Worm (Caenorhabditis elegans): ENCODE results near the gene Y54G2A.11.

Y54G2A.11 gene

ce11 chrIV:2808154-2808553, 36.6 kb upstream of the Y54G2A.11 start (continued):
- TF ChIP-seq hlh-11 (tag; optimal IDR thresholded peaks at IDR 0.05) (no peak), nhr-76 (tag; optimal IDR thresholded peaks at IDR 0.05) (no peak), T20F7.1 (GFP tag; optimal IDR thresholded peaks at IDR 0.05) (no peak), nhr-25 (tag; optimal IDR thresholded peaks at IDR 0.05; ENCODE audit: borderline replicate concordance, insufficient read depth) (no peak), ztf-11 (tag; optimal IDR thresholded peaks at IDR 0.05) (no peak), dmd-9 (GFP tag; IDR thresholded peaks at IDR 0.05) (0 out of 2 replicates have a peak, but pooled peaks have one; percentile 48)

ce11 chrIV:2805525-2805924, 33.9 kb upstream of the Y54G2A.11 start, which contains the start of gene Y54G2A.45:
Y54G2A.45 (plus strand) TSS chrIV:2805857.
- TF ChIP-seq daf-16 (GFP tag; optimal IDR thresholded peaks at IDR 0.05) (peak; percentile 60 to 78), daf-16 (tag; optimal IDR thresholded peaks at IDR 0.05) (peak; percentile 89), ZK337.2 (GFP tag; IDR thresholded peaks at IDR 0.05) (peak; percentile 51; the same call in 1 of the 2 replicates), D1046.2 (GFP tag; IDR thresholded peaks at IDR 0.05) (peak; percentile 88), fos-1 (tag; optimal IDR thresholded peaks at IDR 0.05) (no peak), ceh-82 (tag; optimal IDR thresholded peaks at IDR 0.05) (no peak), mdt-29 (GFP tag; IDR thresholded peaks at IDR 0.05) (peak; percentile 53; the same call in 1 of the 2 replicates), dmd-8 (GFP tag; IDR thresholded peaks at IDR 0.05) (peak; percentile 77; the same call in 1 of the 2 replicates), zag-1 (tag; optimal IDR thresholded peaks at IDR 0.05) (no peak), F26F4.8 (GFP tag; conservative IDR thresholded peaks at IDR 0.05) (peak; percentile 90), snpc-4 (tag; optimal IDR thresholded peaks at IDR 0.05) (no peak), vab-7 (GFP tag; IDR thresholded peaks at IDR 0.05) (peak; percentile 84), hif-1 (tag; optimal IDR thresholded peaks at IDR 0.05) (peak in 1 of 2 experiments; percentile 57), zip-2 (tag; optimal IDR thresholded peaks at IDR 0.05) (peak; percentile 65), F44E2.7 (GFP tag; IDR thresholded peaks at IDR 0.05) (0 out of 2 replicates have a peak, but pooled peaks have one; percentile 28), pha-4 (GFP tag; IDR thresholded peaks at IDR 0.05) (peak; percentile 80), pha-4 (tag; optimal IDR thresholded peaks at IDR 0.05) (no peak), madf-9 (GFP tag; conservative IDR thresholded peaks at IDR 0.05) (peak; percentile 89), R02D3.7 (tag; optimal IDR thresholded peaks at IDR 0.05) (peak; percentile 2), hlh-11 (tag; optimal IDR thresholded peaks at IDR 0.05) (peak; percentile 85), daf-19 (GFP tag; conservative IDR thresholded peaks at IDR 0.05) (no peak), pqm-1 (tag; optimal IDR thresholded peaks at IDR 0.05) (peak; percentile 90), nhr-41 (GFP tag; IDR thresholded peaks at IDR 0.05) (peak; percentile 52; the same call in 1 of the 2 replicates), zfp-3 (GFP tag; conservative IDR thresholded peaks at IDR 0.05) (no peak), lin-39 (tag; optimal IDR thresholded peaks at IDR 0.05) (no peak), unc-130 (GFP tag; optimal IDR thresholded peaks at IDR 0.05) (peak; percentile 65), unc-62 (GFP tag; optimal IDR thresholded peaks at IDR 0.05 in 1 of 2) (no peak), unc-62 (tag; optimal IDR thresholded peaks at IDR 0.05) (no peak), nhr-77 (tag; optimal IDR thresholded peaks at IDR 0.05) (peak; percentile 15), Y48G9A.11 (GFP tag; IDR thresholded peaks at IDR 0.05) (peak; percentile 77), ceh-20 (GFP tag; IDR thresholded peaks at IDR 0.05) (peak; percentile 65), dve-1 (tag; optimal IDR thresholded peaks at IDR 0.05; ENCODE audit: insufficient read depth) (peak; percentile 88), spr-3 (GFP tag; optimal IDR thresholded peaks at IDR 0.05) (peak; percentile 62), lim-7 (GFP tag; IDR thresholded peaks at IDR 0.05) (peak; percentile 81), F49E8.2 (tag; optimal IDR thresholded peaks at IDR 0.05; ENCODE audit: borderline replicate concordance) (peak; percentile 78), php-3 (GFP tag; IDR thresholded peaks at IDR 0.05) (peak; percentile 78), egl-27 (tag; optimal IDR thresholded peaks at IDR 0.05) (no peak), ceh-28 (tag; optimal IDR thresholded peaks at IDR 0.05) (no peak), spr-1 (tag; optimal IDR thresholded peaks at IDR 0.05) (peak; percentile 72), duxl-1 (tag; optimal IDR thresholded peaks at IDR 0.05; ENCODE audit: poor library complexity) (peak; percentile 38), aly-2 (tag; optimal IDR thresholded peaks at IDR 0.05) (no peak), mdl-1 (tag; optimal IDR thresholded peaks at IDR 0.05) (peak in 1 of 2 experiments; percentile 32), lin-13 (GFP tag; optimal IDR thresholded peaks at IDR 0.05) (peak; percentile 87), nhr-25 (tag; optimal IDR thresholded peaks at IDR 0.05; ENCODE audit: borderline replicate concordance, insufficient read depth) (no peak), egl-43 (GFP tag; IDR thresholded peaks at IDR 0.05) (peak; percentile 82), ama-1 (optimal IDR thresholded peaks at IDR 0.05) (no peak)
